Worm (Caenorhabditis elegans) whole organism, young adult: ENCODE measurements around the gene srz-64.
A peak's percentile ranks its signal among the peaks of the same experiment; 100 is the strongest.

ENCODE experiments used
- B0035.1 ChIP-seq: sonication (generic microtip); optimal IDR thresholded peaks from 2 replicates; lab custom pipeline; 2016; ENCODE audit warnings: missing genetic modification characterization, mild to moderate bottlenecking, missing compliant biosample characterization, missing genotype, missing genetic modification reagents
- B0336.3 ChIP-seq: fragments of 200-800 bp; sonication (Bioruptor generic); IDR thresholded peaks from 2 replicates; pipeline ENCODE4 v1.3.6; 2022; ENCODE audit warnings: missing genetic modification characterization, missing compliant biosample characterization
- C06A6.2 ChIP-seq: fragments of 200-800 bp; sonication (Bioruptor generic); conservative IDR thresholded peaks from 2 replicates; pipeline ENCODE4 v1.3.6; 2022; ENCODE audit warnings: missing genetic modification characterization, missing compliant biosample characterization
- F52B5.7 ChIP-seq: sonication (generic microtip); optimal IDR thresholded peaks from 2 replicates; lab custom pipeline; 2016; ENCODE audit warnings: mild to moderate bottlenecking, missing genetic modification characterization, missing compliant biosample characterization
- K11D2.4 ChIP-seq: fragments of 200-800 bp; sonication (Bioruptor generic); IDR thresholded peaks from 2 replicates; pipeline ENCODE4 v1.3.6; 2022; ENCODE audit warnings: missing genetic modification reagents, missing genetic modification characterization, missing compliant biosample characterization
- K12H6.12 ChIP-seq: fragments of 200-800 bp; sonication (Bioruptor generic); optimal IDR thresholded peaks from 2 replicates; lab custom pipeline; 2018; ENCODE audit warnings: mild to moderate bottlenecking, missing genetic modification characterization, missing compliant biosample characterization
- atf-7 ChIP-seq: sonication (generic microtip); optimal IDR thresholded peaks from 2 replicates; lab custom pipeline; 2017; ENCODE audit warnings: mild to moderate bottlenecking, missing genetic modification characterization, missing compliant biosample characterization
- athp-1 ChIP-seq: sonication (generic microtip); optimal IDR thresholded peaks from 2 replicates; lab custom pipeline; 2017; ENCODE audit warnings: mild to moderate bottlenecking, missing genetic modification characterization, missing compliant biosample characterization
- attf-5 ChIP-seq: fragments of 200-800 bp; sonication (Bioruptor generic); optimal IDR thresholded peaks from 2 replicates; lab custom pipeline; 2018; ENCODE audit warnings: mild to moderate bottlenecking, missing genetic modification characterization, missing compliant biosample characterization
- ccch-3 ChIP-seq: fragments of 200-800 bp; sonication (Bioruptor generic); optimal IDR thresholded peaks from 2 replicates; lab custom pipeline; 2018; ENCODE audit warnings: mild to moderate bottlenecking, missing genetic modification characterization, missing compliant biosample characterization
- cebp-1 ChIP-seq, 2 experiments: fragments of 200-800 bp in 1 of 2; sonication (Bioruptor generic) in 1 of 2; sonication (generic microtip) in 1 of 2; IDR thresholded peaks in 1 of 2; optimal IDR thresholded peaks in 1 of 2; 2 replicates each; pipeline versions ENCODE4 v1.3.6 to Lab custom; 2017 to 2022; ENCODE audit warnings: missing compliant biosample characterization in 2 of 2, missing genetic modification characterization in 2 of 2, mild to moderate bottlenecking in 1 of 2, missing genetic modification reagents in 1 of 2, moderate library complexity in 1 of 2
- ceh-27 ChIP-seq: fragments of 200-800 bp; sonication (Bioruptor generic); optimal IDR thresholded peaks from 2 replicates; lab custom pipeline; 2018; ENCODE audit warnings: mild to moderate bottlenecking, missing genetic modification characterization, moderate library complexity, missing compliant biosample characterization
- ceh-58 ChIP-seq: fragments of 200-800 bp; sonication (Bioruptor generic); IDR thresholded peaks from 2 replicates; pipeline ENCODE4 v1.3.6; 2022; ENCODE audit warnings: missing genetic modification characterization, missing compliant biosample characterization
- chd-7 ChIP-seq: sonication (generic microtip); optimal IDR thresholded peaks from 2 replicates; lab custom pipeline; 2016; ENCODE audit warnings: mild to moderate bottlenecking, missing genetic modification characterization, moderate library complexity, missing compliant biosample characterization
- dox-1 ChIP-seq: fragments of 200-800 bp; sonication (Bioruptor generic); IDR thresholded peaks from 2 replicates; pipeline ENCODE4 v1.3.6; 2022; ENCODE audit warnings: missing genetic modification reagents, missing genetic modification characterization, missing compliant biosample characterization
- dpl-1 ChIP-seq: fragments of 150-350 bp; optimal IDR thresholded peaks from 2 replicates; lab custom pipeline; 2014; ENCODE audit warnings: missing biosample characterization, missing genetic modification reagents, missing genetic modification characterization
- egl-18 ChIP-seq: fragments of 200-800 bp; sonication (Bioruptor generic); IDR thresholded peaks from 2 replicates; pipeline ENCODE4 v1.3.6; 2022; ENCODE audit warnings: missing genetic modification reagents, missing genetic modification characterization, missing compliant biosample characterization
- egl-44 ChIP-seq: fragments of 200-800 bp; sonication (Bioruptor generic); IDR thresholded peaks from 2 replicates; pipeline ENCODE4 v1.3.6; 2022; ENCODE audit warnings: missing genetic modification reagents, missing genetic modification characterization, missing compliant biosample characterization
- ekl-4 ChIP-seq: fragments of 200-800 bp; sonication (Bioruptor generic); IDR thresholded peaks from 2 replicates; pipeline ENCODE4 v1.3.6; 2022; ENCODE audit warnings: missing genetic modification reagents, missing genetic modification characterization, missing compliant biosample characterization
- ets-4 ChIP-seq: fragments of 200-800 bp; sonication (Bioruptor generic); optimal IDR thresholded peaks from 2 replicates; lab custom pipeline; 2018; ENCODE audit warnings: mild to moderate bottlenecking, missing genetic modification characterization, missing compliant biosample characterization
- gei-17 ChIP-seq: fragments of 200-800 bp; sonication (Bioruptor generic); optimal IDR thresholded peaks from 2 replicates; lab custom pipeline; 2018; ENCODE audit warnings: mild to moderate bottlenecking, missing genetic modification characterization, missing compliant biosample characterization
- hmg-1.2 ChIP-seq: fragments of 200-800 bp; sonication (Bioruptor generic); IDR thresholded peaks from 2 replicates; pipeline ENCODE4 v1.3.6; 2022; ENCODE audit warnings: missing genetic modification reagents, missing genetic modification characterization, missing compliant biosample characterization
- hmg-20 ChIP-seq: fragments of 200-800 bp; sonication (Bioruptor generic); IDR thresholded peaks from 2 replicates; pipeline ENCODE4 v1.3.6; 2022; ENCODE audit warnings: missing genetic modification reagents, missing genetic modification characterization, missing compliant biosample characterization
- hrde-1 ChIP-seq: sonication (generic microtip); optimal IDR thresholded peaks from 2 replicates; lab custom pipeline; 2016; ENCODE audit warnings: missing genetic modification characterization, mild to moderate bottlenecking, missing compliant biosample characterization, moderate library complexity, missing genotype, missing genetic modification reagents, borderline replicate concordance
- let-526 ChIP-seq: fragments of 200-800 bp; sonication (Bioruptor generic); IDR thresholded peaks from 2 replicates; pipeline ENCODE4 v1.3.6; 2022; ENCODE audit warnings: missing genetic modification reagents, missing genetic modification characterization, missing compliant biosample characterization
- lin-26 ChIP-seq: fragments of 200-800 bp; sonication (Bioruptor generic); IDR thresholded peaks from 2 replicates; pipeline ENCODE4 v1.3.6; 2022; ENCODE audit warnings: missing genetic modification reagents, missing genetic modification characterization, missing compliant biosample characterization
- lin-54 ChIP-seq: fragments of 200-800 bp; sonication (Bioruptor generic); optimal IDR thresholded peaks from 2 replicates; lab custom pipeline; 2018; ENCODE audit warnings: mild to moderate bottlenecking, missing genetic modification characterization, missing compliant biosample characterization
- lir-1 ChIP-seq: fragments of 200-800 bp; sonication (Bioruptor generic); conservative IDR thresholded peaks from 2 replicates; pipeline ENCODE4 v1.3.6; 2022; ENCODE audit warnings: missing genetic modification reagents, missing genetic modification characterization, missing compliant biosample characterization
- lsl-1 ChIP-seq: fragments of 200-800 bp; sonication (Bioruptor generic); optimal IDR thresholded peaks from 2 replicates; lab custom pipeline; 2018; ENCODE audit warnings: mild to moderate bottlenecking, missing genetic modification characterization, moderate library complexity, missing compliant biosample characterization
- madf-10 ChIP-seq: sonication (generic microtip); optimal IDR thresholded peaks from 2 replicates; lab custom pipeline; 2016; ENCODE audit warnings: mild to moderate bottlenecking, missing genetic modification characterization, missing compliant biosample characterization
- madf-3 ChIP-seq: fragments of 200-800 bp; sonication (Bioruptor generic); IDR thresholded peaks from 2 replicates; pipeline ENCODE4 v1.3.6; 2022; ENCODE audit warnings: missing genetic modification reagents, missing genetic modification characterization, missing compliant biosample characterization
- mcd-1 ChIP-seq: fragments of 200-800 bp; sonication (Bioruptor generic); IDR thresholded peaks from 2 replicates; pipeline ENCODE4 v1.3.6; 2022; ENCODE audit warnings: missing genetic modification reagents, missing genetic modification characterization, missing compliant biosample characterization
- nhr-27 ChIP-seq: fragments of 200-800 bp; sonication (Bioruptor generic); optimal IDR thresholded peaks from 2 replicates; lab custom pipeline; 2018; ENCODE audit warnings: mild to moderate bottlenecking, missing genetic modification characterization, moderate library complexity, missing compliant biosample characterization
- pbrm-1 ChIP-seq: fragments of 200-800 bp; sonication (Bioruptor generic); IDR thresholded peaks from 2 replicates; pipeline ENCODE4 v1.3.6; 2022; ENCODE audit warnings: missing genetic modification reagents, missing genetic modification characterization, missing compliant biosample characterization
- sea-2 ChIP-seq: fragments of 200-800 bp; sonication (Bioruptor generic); IDR thresholded peaks from 2 replicates; pipeline ENCODE4 v1.3.6; 2022; ENCODE audit warnings: missing genetic modification characterization, missing compliant biosample characterization
- snpc-1.1 ChIP-seq: sonication (generic microtip); optimal IDR thresholded peaks from 2 replicates; lab custom pipeline; 2017; ENCODE audit warnings: missing genetic modification characterization, mild to moderate bottlenecking, missing compliant biosample characterization, antibody characterized with exemption, moderate library complexity, missing genotype, missing genetic modification reagents; ENCODE audit not compliant: insufficient read depth
- snpc-3.4 ChIP-seq: sonication (generic microtip); optimal IDR thresholded peaks from 2 replicates; lab custom pipeline; 2017; ENCODE audit warnings: missing genetic modification characterization, mild to moderate bottlenecking, missing compliant biosample characterization, antibody characterized with exemption, moderate library complexity, missing genotype, missing genetic modification reagents
- snpc-4 ChIP-seq, 5 experiments: fragments of 150-350 bp in 1 of 5; sonication (generic microtip) in 4 of 5; optimal IDR thresholded peaks; 2 replicates each; lab custom pipeline; 2014 to 2018; ENCODE audit warnings: missing genetic modification characterization in 5 of 5, missing biosample characterization in 3 of 5, antibody characterized with exemption in 2 of 5, mild to moderate bottlenecking in 2 of 5, missing compliant biosample characterization in 2 of 5, missing genotype in 2 of 5, moderate library complexity in 2 of 5, missing genetic modification reagents in 1 of 5
- tbp1 ChIP-seq: fragments of 200-800 bp; sonication (Bioruptor generic); optimal IDR thresholded peaks from 2 replicates; lab custom pipeline; 2018; ENCODE audit warnings: mild to moderate bottlenecking, missing genetic modification characterization, missing compliant biosample characterization
- unc-62 ChIP-seq: fragments of 150-350 bp; optimal IDR thresholded peaks from 2 replicates; lab custom pipeline; 2014; ENCODE audit warnings: missing biosample characterization, missing genetic modification reagents, missing genetic modification characterization
- xnd-1 ChIP-seq: sonication (generic microtip); optimal IDR thresholded peaks from 2 replicates; lab custom pipeline; 2016; ENCODE audit warnings: missing genotype, missing genetic modification reagents, missing genetic modification characterization, missing compliant biosample characterization
- ztf-18 ChIP-seq: sonication (generic microtip); optimal IDR thresholded peaks from 2 replicates; lab custom pipeline; 2016; ENCODE audit warnings: missing genotype, mild to moderate bottlenecking, missing genetic modification characterization, missing compliant biosample characterization

Gene srz-64

ce11 chrII:1255637-1256036 lies 37.4 kb downstream of the srz-64 start, which contains the start of gene clec-119:
Gene clec-119 (plus strand): TSS chrII:1255937.
- TF ChIP-seq chd-7 (no peak), lin-26 (GFP tag; lab: Robert Waterston, UW) (no peak), atf-7 (no peak), dpl-1 (GFP tag; lab: Kevin White, UChicago) (no peak), cebp-1 (GFP tag; IDR thresholded peaks at IDR 0.05; lab: Robert Waterston, UW) (no peak), cebp-1 (tag; optimal IDR thresholded peaks at IDR 0.05; lab: Kevin White, UChicago) (no peak), unc-62 (GFP tag; lab: Kevin White, UChicago) (no peak), xnd-1 (tag; lab: Kevin White, UChicago) (no peak), ets-4 (GFP tag; lab: Kevin White, UChicago) (no peak), ceh-58 (no peak), pbrm-1 (GFP tag; lab: Robert Waterston, UW) (no peak), lsl-1 (GFP tag; lab: Kevin White, UChicago) (no peak)

- no peak for TF ChIP-seq lin-54 (GFP tag; lab: Kevin White, UChicago)
- no peak for TF ChIP-seq madf-10 (tag; lab: Kevin White, UChicago)
- no peak for TF ChIP-seq hmg-20
- no peak for TF ChIP-seq snpc-1.1 (tag; lab: Kevin White, UChicago)
- TF ChIP-seq athp-1 (tag; lab: Kevin White, UChicago), result no peak
- no peak for TF ChIP-seq mcd-1 (GFP tag; lab: Robert Waterston, UW)
- TF ChIP-seq snpc-3.4 (tag; lab: Kevin White, UChicago), result no peak
- TF ChIP-seq nhr-27 (tag; lab: Kevin White, UChicago), result no peak
Observed at ce11 chrII:1252259-1252658, 40.8 kb downstream of the srz-64 start, which contains the start of gene lin-42. Gene lin-42 (minus strand): TSS chrII:1252359.

- TF ChIP-seq atf-7 (peak; percentile 16), tbp1 (GFP tag; lab: Kevin White, UChicago) (peak; percentile 28), B0035.1 (tag; lab: Kevin White, UChicago) (no peak), chd-7 (peak; percentile 72), B0336.3 (peak; percentile 83; the same call in 1 of the 2 replicates), lir-1 (GFP tag; lab: Robert Waterston, UW) (0 out of 2 replicates have a peak, but pooled peaks have one; percentile 24), pbrm-1 (GFP tag; lab: Robert Waterston, UW) (no peak), ceh-27 (GFP tag; lab: Kevin White, UChicago) (peak; percentile 71), gei-17 (GFP tag; lab: Kevin White, UChicago) (no peak), hrde-1 (no peak), C06A6.2 (peak; percentile 62), mcd-1 (GFP tag; lab: Robert Waterston, UW) (peak; percentile 71), attf-5 (peak; percentile 54), egl-44 (0 out of 2 replicates have a peak, but pooled peaks have one; percentile 23), madf-3 (no peak), let-526 (0 out of 2 replicates have a peak, but pooled peaks have one; percentile 19), egl-18 (GFP tag; lab: Robert Waterston, UW) (0 out of 2 replicates have a peak, but pooled peaks have one; percentile 39), K12H6.12 (tag; lab: Kevin White, UChicago) (peak; percentile 60), ceh-58 (no peak), snpc-4 (GFP tag; optimal IDR thresholded peaks at IDR 0.05; lab: Kevin White, UChicago) (no peak), snpc-4 (tag; optimal IDR thresholded peaks at IDR 0.05; lab: Kevin White, UChicago) (peak in 2 of 4 experiments; percentile 26 to 32), F52B5.7 (peak; percentile 28), hmg-1.2 (peak; percentile 76), ekl-4 (GFP tag; lab: Robert Waterston, UW) (peak; percentile 39; the same call in 1 of the 2 replicates), ets-4 (GFP tag; lab: Kevin White, UChicago) (peak; percentile 8), K11D2.4 (GFP tag; lab: Robert Waterston, UW) (peak; percentile 53; the same call in 1 of the 2 replicates), madf-10 (tag; lab: Kevin White, UChicago) (peak; percentile 38), sea-2 (GFP tag; lab: Robert Waterston, UW) (0 out of 2 replicates have a peak, but pooled peaks have one; percentile 46), ccch-3 (GFP tag; lab: Kevin White, UChicago) (no peak), ztf-18 (tag; lab: Kevin White, UChicago) (peak; percentile 32), dox-1 (GFP tag; lab: Robert Waterston, UW) (peak; percentile 85)
Observed at ce11 chrII:1246855-1247259, 46.2 kb downstream of the srz-64 start.
